Fruit fly (Drosophila melanogaster): ENCODE data around the gene CG46320.

The CG46320 gene

DNA sequence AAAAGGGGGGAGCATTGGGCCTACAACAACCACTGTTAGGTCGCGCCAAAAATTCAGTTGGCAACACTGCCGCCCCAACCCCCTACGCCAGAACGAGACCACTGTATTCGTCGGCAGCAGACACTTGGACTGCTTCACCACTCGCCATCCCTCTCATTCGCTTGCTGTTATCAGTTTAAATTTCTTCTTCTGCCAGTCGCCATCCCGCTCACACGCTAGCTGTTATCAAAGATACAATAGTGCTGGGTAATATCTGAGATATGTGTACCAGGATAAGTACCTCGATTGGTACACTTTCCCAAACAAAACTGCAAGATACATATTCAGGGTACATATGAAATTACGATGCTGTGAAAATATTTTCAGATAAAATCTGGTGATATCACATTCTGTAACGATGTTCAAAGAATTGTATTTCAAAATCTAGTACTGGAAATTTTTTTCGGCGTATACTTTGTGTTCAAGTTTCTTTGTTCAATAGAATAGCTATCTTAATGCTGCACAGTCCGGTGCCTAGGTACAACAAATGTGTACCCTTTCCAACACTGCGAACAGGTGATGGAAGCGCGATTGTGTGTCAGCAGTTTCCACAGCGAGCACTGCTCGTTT is 107.0 kb downstream of the CG46320 start:
- TF ChIP-seq Pif1B (GFP tag; optimal IDR thresholded peaks at IDR 0.05) (no peak), CG4496 (GFP tag; IDR thresholded peaks at IDR 0.05) (peak; percentile 82), D1 (tag; optimal IDR thresholded peaks at IDR 0.05) (no peak), CG32121 (GFP tag; IDR thresholded peaks at IDR 0.05) (peak; percentile 65), fd96Ca (GFP tag; IDR thresholded peaks at IDR 0.05) (peak; percentile 58; the same call in 1 of the 3 replicates), CG8159 (tag; optimal IDR thresholded peaks at IDR 0.05) (peak; percentile 85), Ets98B (GFP tag; IDR thresholded peaks at IDR 0.05) (peak; percentile 58), EcR (GFP tag; optimal IDR thresholded peaks at IDR 0.05) (no peak), gl (tag; optimal IDR thresholded peaks at IDR 0.05) (peak; percentile 28), CG12605 (GFP tag; IDR thresholded peaks at IDR 0.05) (peak; percentile 34; the same call in 1 of the 2 replicates), CG17806 (tag; optimal IDR thresholded peaks at IDR 0.05) (peak; percentile 84), CG14655 (GFP tag; optimal IDR thresholded peaks at IDR 0.05) (no peak), CG10348 (GFP tag; IDR thresholded peaks at IDR 0.05) (no peak), CG34367 (tag; optimal IDR thresholded peaks at IDR 0.05) (peak; percentile 77), CG9948 (tag; optimal IDR thresholded peaks at IDR 0.05) (peak; percentile 79), CG13204 (GFP tag; optimal IDR thresholded peaks at IDR 0.05) (peak; percentile 24), Pif1A (GFP tag; optimal IDR thresholded peaks at IDR 0.05) (no peak), rn (GFP tag; IDR thresholded peaks at IDR 0.05) (no peak), CG8301 (tag; optimal IDR thresholded peaks at IDR 0.05) (peak; percentile 87), Snoo (tag; optimal IDR thresholded peaks at IDR 0.05) (peak; percentile 78), CG15710 (tag; optimal IDR thresholded peaks at IDR 0.05) (peak; percentile 80)

- TF ChIP-seq CG15710 (tag; optimal IDR thresholded peaks at IDR 0.05) (no peak), CG4496 (GFP tag; IDR thresholded peaks at IDR 0.05) (0 out of 3 replicates have a peak, but pooled peaks have one; percentile 9), CG13204 (GFP tag; optimal IDR thresholded peaks at IDR 0.05) (no peak), fd96Ca (GFP tag; IDR thresholded peaks at IDR 0.05) (no peak), Pif1B (GFP tag; optimal IDR thresholded peaks at IDR 0.05) (no peak), rn (GFP tag; IDR thresholded peaks at IDR 0.05) (no peak), EcR (GFP tag; optimal IDR thresholded peaks at IDR 0.05) (peak; percentile 22), CG12605 (GFP tag; IDR thresholded peaks at IDR 0.05) (no peak), CG32121 (GFP tag; IDR thresholded peaks at IDR 0.05) (no peak)
These were observed 110.9 kb downstream of the CG46320 start for dm6 chr3L:5774782-5775181.

dm6 chr3L:5777114-5777513 is 113.2 kb downstream of the CG46320 start, which contains the start of gene vito:
vito (minus strand) TSS chr3L:5777333.
- no peak for TF ChIP-seq gl (tag; optimal IDR thresholded peaks at IDR 0.05)
- TF ChIP-seq Pif1A (GFP tag; optimal IDR thresholded peaks at IDR 0.05) = no peak
- no peak for TF ChIP-seq fd96Ca (GFP tag; IDR thresholded peaks at IDR 0.05)
- no peak for TF ChIP-seq EcR (GFP tag; optimal IDR thresholded peaks at IDR 0.05)
- TF ChIP-seq CG10348 (GFP tag; IDR thresholded peaks at IDR 0.05) = no peak
- TF ChIP-seq CG8301 (tag; optimal IDR thresholded peaks at IDR 0.05) = no peak
- no peak for TF ChIP-seq CG4496 (GFP tag; IDR thresholded peaks at IDR 0.05)
- TF ChIP-seq CG15710 (tag; optimal IDR thresholded peaks at IDR 0.05) = no peak

dm6 chr3L:5779476-5780401 is 115.8 kb downstream of the CG46320 start, which contains the start of the genes Myt1, PGRP-LD and Pmi:
Myt1 (minus strand) TSS chr3L:5779591.
PGRP-LD (plus strand) TSS chr3L:5780051.
Pmi (plus strand) TSS chr3L:5780051.
- no peak for TF ChIP-seq rn (GFP tag; IDR thresholded peaks at IDR 0.05)
- TF ChIP-seq CG8301 (tag; optimal IDR thresholded peaks at IDR 0.05) = no peak
- TF ChIP-seq CG34367 (tag; optimal IDR thresholded peaks at IDR 0.05) = no peak
- no peak for TF ChIP-seq Pif1B (GFP tag; optimal IDR thresholded peaks at IDR 0.05)
- TF ChIP-seq CG12605 (GFP tag; IDR thresholded peaks at IDR 0.05) = no peak
- no peak for TF ChIP-seq CG17806 (tag; optimal IDR thresholded peaks at IDR 0.05)
- TF ChIP-seq CG4496 (GFP tag; IDR thresholded peaks at IDR 0.05) = no peak
- no peak for TF ChIP-seq fd96Ca (GFP tag; IDR thresholded peaks at IDR 0.05)
- no peak for TF ChIP-seq Snoo (tag; optimal IDR thresholded peaks at IDR 0.05)

DNA sequence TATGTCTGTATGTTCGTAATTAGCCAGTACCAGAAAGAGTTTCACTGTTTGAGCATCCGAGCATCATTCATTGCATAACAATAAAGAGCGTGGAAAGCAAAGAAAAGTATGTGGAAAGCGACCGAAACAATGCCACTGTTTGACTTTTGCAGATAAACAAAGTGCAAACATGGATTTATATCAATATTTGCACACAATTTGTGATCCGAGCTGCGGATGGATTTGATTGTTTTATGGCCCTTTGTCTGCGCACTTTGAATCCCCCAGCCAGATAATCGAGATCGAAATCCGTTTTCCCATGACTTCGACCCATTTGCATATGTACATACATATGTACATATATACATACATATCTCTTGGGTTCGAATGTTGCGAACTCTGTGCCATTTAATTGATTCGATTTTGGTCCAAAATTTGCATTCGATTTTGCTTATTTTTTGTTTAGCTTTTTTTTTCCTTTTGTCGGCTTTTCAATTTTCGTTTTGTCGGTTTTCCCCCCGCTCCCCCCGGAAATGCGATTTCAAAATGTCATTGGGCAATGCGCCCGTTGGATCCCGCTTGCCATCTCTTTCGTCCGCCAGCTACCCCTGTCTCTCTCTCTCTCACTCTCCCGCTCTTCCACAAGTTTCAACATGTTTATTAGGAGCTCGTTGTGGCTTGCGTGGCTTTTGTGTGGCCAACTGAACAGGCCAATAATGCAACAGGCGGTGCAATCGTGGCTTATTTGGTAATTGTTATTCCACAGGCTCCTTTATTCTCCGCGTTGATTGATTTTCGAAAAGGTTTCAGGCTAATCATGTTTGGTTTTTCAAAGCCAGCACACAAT is 121.5 kb downstream of the CG46320 start:
- TF ChIP-seq CG32121 (GFP tag; IDR thresholded peaks at IDR 0.05) (0 out of 2 replicates have a peak, but pooled peaks have one; percentile 9), CG12605 (GFP tag; IDR thresholded peaks at IDR 0.05) (0 out of 2 replicates have a peak, but pooled peaks have one; percentile 30), CG8159 (tag; optimal IDR thresholded peaks at IDR 0.05) (no peak), CG34367 (tag; optimal IDR thresholded peaks at IDR 0.05) (no peak), D1 (tag; optimal IDR thresholded peaks at IDR 0.05) (no peak), CG4496 (GFP tag; IDR thresholded peaks at IDR 0.05) (peak; percentile 43; the same call in 1 of the 3 replicates)
